Worm (Caenorhabditis elegans) whole organism, L1 larva: ENCODE data around the gene F28A12.10.

ENCODE experiments used
- fkh-10 ChIP-seq: sonication (generic microtip); optimal IDR thresholded peaks from 2 replicates; lab custom pipeline; 2017; ENCODE audit warnings: missing biosample characterization, missing genetic modification reagents, missing genetic modification characterization
- nhr-76 ChIP-seq: sonication (generic microtip); optimal IDR thresholded peaks from 2 replicates; lab custom pipeline; 2017; ENCODE audit warnings: missing biosample characterization, missing genetic modification characterization

- TF ChIP-seq fkh-10 (GFP tag; lab: Kevin White, UChicago) (no peak), nhr-76 (tag; lab: Kevin White, UChicago) (no peak)
Observed at ce11 chrV:8599957-8600356, 37.6 kb downstream of the F28A12.10 start.
